Fruit fly (Drosophila melanogaster): ENCODE results near the gene CG17129.

Gene CG17129

DNA sequence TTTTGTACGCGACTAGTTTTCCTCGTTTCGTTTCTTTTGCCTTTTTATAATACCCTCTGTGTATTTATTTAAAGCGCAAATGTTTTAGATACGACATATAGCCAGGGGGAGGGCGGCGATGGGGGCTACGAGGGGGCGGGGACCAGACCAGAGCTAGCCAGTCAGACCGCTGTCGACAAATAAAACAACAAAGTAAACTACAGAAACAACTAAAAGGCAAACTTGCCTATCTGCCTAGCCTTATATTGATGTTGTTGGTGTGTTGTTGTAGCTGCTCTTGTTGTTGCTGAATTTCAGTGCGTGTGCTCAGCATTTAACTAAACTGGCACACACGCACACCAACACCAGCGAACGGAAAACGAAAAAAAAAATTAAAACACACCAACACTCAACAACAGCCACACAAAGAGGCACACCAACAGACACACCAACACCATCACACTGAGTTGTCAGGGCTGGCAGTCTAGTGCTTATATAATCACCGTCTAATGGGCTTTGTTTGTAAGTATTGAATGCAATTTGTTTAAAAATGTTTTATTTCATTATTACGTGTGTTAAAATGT is 50.7 kb downstream of the CG17129 start (continued):
- TF ChIP-seq grau (tag; optimal IDR thresholded peaks at IDR 0.05) (peak; percentile 18), Antp (GFP tag; optimal IDR thresholded peaks at IDR 0.05) (no peak), dimm (GFP tag; IDR thresholded peaks at IDR 0.05) (no peak), CG12942 (GFP tag; optimal IDR thresholded peaks at IDR 0.05) (no peak), lab (GFP tag; optimal IDR thresholded peaks at IDR 0.05) (peak; percentile 70), z (GFP tag; IDR thresholded peaks at IDR 0.05) (0 out of 3 replicates have a peak, but pooled peaks have one; percentile 47), chif (GFP tag; optimal IDR thresholded peaks at IDR 0.05) (no peak), CG10654 (GFP tag; optimal IDR thresholded peaks at IDR 0.05) (no peak), Hr78 (GFP tag; optimal IDR thresholded peaks at IDR 0.05) (no peak), CG18599 (GFP tag; optimal IDR thresholded peaks at IDR 0.05) (no peak), CG12219 (GFP tag; optimal IDR thresholded peaks at IDR 0.05) (no peak), sima (GFP tag; optimal IDR thresholded peaks at IDR 0.05) (no peak), nau (GFP tag; optimal IDR thresholded peaks at IDR 0.05) (no peak), CG2199 (GFP tag; IDR thresholded peaks at IDR 0.05) (no peak), CG8281 (tag; optimal IDR thresholded peaks at IDR 0.05) (no peak), Rfx (GFP tag; IDR thresholded peaks at IDR 0.05) (no peak), CG3726 (GFP tag; IDR thresholded peaks at IDR 0.05) (no peak), C15 (GFP tag; IDR thresholded peaks at IDR 0.05) (no peak), CG6272 (GFP tag; IDR thresholded peaks at IDR 0.05) (no peak), cad (GFP tag; optimal IDR thresholded peaks at IDR 0.05) (no peak), dm (GFP tag; optimal IDR thresholded peaks at IDR 0.05) (no peak), Sry-δ (GFP tag; optimal IDR thresholded peaks at IDR 0.05) (no peak), HLH3B (GFP tag; IDR thresholded peaks at IDR 0.05) (no peak), unpg (GFP tag; optimal IDR thresholded peaks at IDR 0.05) (no peak), Xrp1 (GFP tag; IDR thresholded peaks at IDR 0.05) (peak; percentile 15; the same call in 1 of the 2 replicates), Sox100B (GFP tag; optimal IDR thresholded peaks at IDR 0.05) (no peak), zen (tag; optimal IDR thresholded peaks at IDR 0.05) (no peak), danr (GFP tag; IDR thresholded peaks at IDR 0.05) (no peak), prd (optimal IDR thresholded peaks at IDR 0.05) (no peak), prd (GFP tag; IDR thresholded peaks at IDR 0.05) (no peak), her (GFP tag; optimal IDR thresholded peaks at IDR 0.05) (no peak), CG4707 (GFP tag; optimal IDR thresholded peaks at IDR 0.05) (no peak), cwo (GFP tag; optimal IDR thresholded peaks at IDR 0.05) (peak; percentile 18), mirr (GFP tag; optimal IDR thresholded peaks at IDR 0.05) (peak; percentile 90), CG1603 (tag; optimal IDR thresholded peaks at IDR 0.05) (peak; percentile 14), pnt (GFP tag; optimal IDR thresholded peaks at IDR 0.05) (no peak), Ets65A (GFP tag) (peak; percentile 80), Atf-2 (GFP tag; optimal IDR thresholded peaks at IDR 0.05) (no peak), tgo (GFP tag; IDR thresholded peaks at IDR 0.05) (no peak), Mes4 (GFP tag; optimal IDR thresholded peaks at IDR 0.05) (no peak), Lim3 (GFP tag; IDR thresholded peaks at IDR 0.05) (no peak), CG11085 (GFP tag; IDR thresholded peaks at IDR 0.05) (no peak), Asciz (GFP tag; optimal IDR thresholded peaks at IDR 0.05) (peak; percentile 42), Oli (tag; optimal IDR thresholded peaks at IDR 0.05) (no peak), PHDP (tag; optimal IDR thresholded peaks at IDR 0.05) (no peak), hth (optimal IDR thresholded peaks at IDR 0.05) (no peak), Spps (tag; optimal IDR thresholded peaks at IDR 0.05) (no peak), CG13894 (tag; optimal IDR thresholded peaks at IDR 0.05) (peak; percentile 74), CG18262 (tag; optimal IDR thresholded peaks at IDR 0.05) (no peak), hb (GFP tag; IDR thresholded peaks at IDR 0.05; ENCODE audit: partially characterized antibody) (no peak), CG3838 (GFP tag; optimal IDR thresholded peaks at IDR 0.05) (peak; percentile 19), Side (GFP tag; optimal IDR thresholded peaks at IDR 0.05) (no peak)
